Fruit fly (Drosophila melanogaster) whole organism, prepupa: Measurements from ENCODE around the gene CG17646.

ENCODE experiments used
- CG10631 ChIP-seq: fragments of 200-800 bp; sonication (Bioruptor generic); optimal IDR thresholded peaks from 2 replicates; lab custom pipeline; 2016; ENCODE audit warnings: missing biosample characterization, missing genetic modification characterization
- CG11294 ChIP-seq: fragments of 200-800 bp; sonication (Bioruptor generic); IDR thresholded peaks from 2 replicates; pipeline ENCODE4 v1.3.6; 2022; ENCODE audit warnings: missing biosample characterization, missing genetic modification characterization
- CG11762 ChIP-seq: fragments of 200-800 bp; sonication (Bioruptor generic); optimal IDR thresholded peaks from 3 replicates; lab custom pipeline; 2016; ENCODE audit warnings: missing biosample characterization, missing genetic modification characterization; ENCODE audit not compliant: insufficient read depth
- CG11902 ChIP-seq: fragments of 200-800 bp; sonication (Bioruptor generic); optimal IDR thresholded peaks from 3 replicates; lab custom pipeline; 2016; ENCODE audit warnings: missing biosample characterization, missing genetic modification characterization
- CG15336 ChIP-seq: fragments of 200-800 bp; sonication (Bioruptor generic); IDR thresholded peaks from 2 replicates; pipeline ENCODE4 v1.3.6; 2022; ENCODE audit warnings: missing biosample characterization, missing genetic modification characterization
- CG1621 ChIP-seq: fragments of 200-800 bp; sonication (Bioruptor generic); optimal IDR thresholded peaks from 3 replicates; lab custom pipeline; 2018; ENCODE audit warnings: missing biosample characterization, mild to moderate bottlenecking, missing genetic modification characterization
- CG16779 ChIP-seq: fragments of 200-800 bp; sonication (Bioruptor generic); optimal IDR thresholded peaks from 3 replicates; lab custom pipeline; 2017; ENCODE audit warnings: missing biosample characterization, mild to moderate bottlenecking, missing genetic modification characterization
- CG3032 ChIP-seq: fragments of 200-800 bp; optimal IDR thresholded peaks from 2 replicates; lab custom pipeline; 2019; ENCODE audit warnings: missing biosample characterization, mild to moderate bottlenecking, missing genetic modification characterization, moderate library complexity
- CG32006 ChIP-seq: fragments of 200-800 bp; sonication (Bioruptor generic); optimal IDR thresholded peaks from 3 replicates; lab custom pipeline; 2017; ENCODE audit warnings: missing biosample characterization, mild to moderate bottlenecking, missing genetic modification characterization
- CG34406 ChIP-seq: fragments of 200-800 bp; sonication (Bioruptor generic); optimal IDR thresholded peaks from 3 replicates; lab custom pipeline; 2016; ENCODE audit warnings: missing biosample characterization, missing genetic modification characterization
- CG3919 ChIP-seq: fragments of 200-800 bp; sonication (Bioruptor generic); optimal IDR thresholded peaks from 3 replicates; lab custom pipeline; 2016; ENCODE audit warnings: missing biosample characterization, missing genetic modification characterization
- CG4318 ChIP-seq: fragments of 200-800 bp; sonication (Bioruptor generic); optimal IDR thresholded peaks from 3 replicates; lab custom pipeline; 2017; ENCODE audit warnings: missing biosample characterization, mild to moderate bottlenecking, missing genetic modification characterization
- CG6163 ChIP-seq: fragments of 200-800 bp; sonication (Bioruptor generic); IDR thresholded peaks from 3 replicates; pipeline ENCODE4 v1.3.6; 2022; ENCODE audit warnings: missing biosample characterization, missing genetic modification characterization
- CG6808 ChIP-seq: fragments of 200-800 bp; sonication (Bioruptor generic); optimal IDR thresholded peaks from 3 replicates; lab custom pipeline; 2017; ENCODE audit warnings: missing biosample characterization, missing genetic modification characterization, mild to moderate bottlenecking, moderate library complexity, missing genetic modification reagents
- CG6854 ChIP-seq: fragments of 200-800 bp; sonication (Bioruptor generic); optimal IDR thresholded peaks from 2 replicates; lab custom pipeline; 2017; ENCODE audit warnings: missing biosample characterization, mild to moderate bottlenecking, missing genetic modification characterization
- CG8119 ChIP-seq: fragments of 200-800 bp; sonication (Bioruptor generic); IDR thresholded peaks from 3 replicates; pipeline ENCODE4 v1.3.6; 2022; ENCODE audit warnings: missing biosample characterization, missing genetic modification characterization
- CG8319 ChIP-seq: fragments of 200-800 bp; sonication (Bioruptor generic); optimal IDR thresholded peaks from 3 replicates; lab custom pipeline; 2016; ENCODE audit warnings: missing biosample characterization, missing genetic modification characterization
- CG8632 ChIP-seq: fragments of 200-800 bp; sonication (Bioruptor generic); optimal IDR thresholded peaks from 3 replicates; lab custom pipeline; 2016; ENCODE audit warnings: missing biosample characterization, missing genetic modification characterization
- Eip75B ChIP-seq: fragments of 200-800 bp; sonication (Bioruptor generic); optimal IDR thresholded peaks from 3 replicates; lab custom pipeline; 2016; ENCODE audit warnings: missing biosample characterization, missing genetic modification characterization
- Eip78C ChIP-seq: fragments of 200-800 bp; sonication (Bioruptor generic); peaks from one replicate; lab custom pipeline; 2016; ENCODE audit warnings: missing biosample characterization, missing genetic modification characterization
- Ets96B ChIP-seq: fragments of 200-800 bp; optimal IDR thresholded peaks from 2 replicates; lab custom pipeline; 2019; ENCODE audit warnings: missing biosample characterization, mild to moderate bottlenecking, missing genetic modification characterization, moderate library complexity
- Lpt ChIP-seq: fragments of 200-800 bp; sonication (Bioruptor generic); optimal IDR thresholded peaks from 3 replicates; lab custom pipeline; 2016; ENCODE audit warnings: missing biosample characterization, missing genetic modification characterization
- Met ChIP-seq: fragments of 200-800 bp; sonication (Bioruptor generic); optimal IDR thresholded peaks from 3 replicates; lab custom pipeline; 2016; ENCODE audit warnings: missing biosample characterization, missing genetic modification characterization
- Smox ChIP-seq: fragments of 200-800 bp; sonication (Bioruptor generic); optimal IDR thresholded peaks from 3 replicates; lab custom pipeline; 2016; ENCODE audit warnings: missing biosample characterization, missing genetic modification characterization
- Sox14 ChIP-seq: fragments of 200-800 bp; sonication (Bioruptor generic); optimal IDR thresholded peaks from 3 replicates; lab custom pipeline; 2016; ENCODE audit warnings: missing biosample characterization, missing genetic modification characterization
- Sox15 ChIP-seq: fragments of 200-800 bp; sonication (Bioruptor generic); optimal IDR thresholded peaks from 3 replicates; lab custom pipeline; 2016; ENCODE audit warnings: missing biosample characterization, missing genetic modification characterization
- achi ChIP-seq: fragments of 200-800 bp; sonication (Bioruptor generic); optimal IDR thresholded peaks from 3 replicates; lab custom pipeline; 2016; ENCODE audit warnings: missing biosample characterization, missing genetic modification characterization
- acj6 ChIP-seq: fragments of 200-800 bp; sonication (Bioruptor generic); optimal IDR thresholded peaks from 3 replicates; lab custom pipeline; 2016; ENCODE audit warnings: missing biosample characterization, missing genetic modification characterization
- dac ChIP-seq: fragments of 200-800 bp; sonication (Bioruptor generic); optimal IDR thresholded peaks from 2 replicates; lab custom pipeline; 2017; ENCODE audit warnings: missing biosample characterization, mild to moderate bottlenecking, missing genetic modification characterization
- eg ChIP-seq: fragments of 200-800 bp; sonication (Bioruptor generic); IDR thresholded peaks from 3 replicates; pipeline ENCODE4 v1.3.6; 2022; ENCODE audit warnings: missing biosample characterization, missing genetic modification characterization
- esn ChIP-seq: fragments of 200-800 bp; sonication (Bioruptor generic); optimal IDR thresholded peaks from 2 replicates; lab custom pipeline; 2016; ENCODE audit warnings: missing biosample characterization, mild to moderate bottlenecking, missing genetic modification characterization, moderate library complexity
- fd59A ChIP-seq: fragments of 200-800 bp; sonication (Bioruptor generic); optimal IDR thresholded peaks from 2 replicates; lab custom pipeline; 2017; ENCODE audit warnings: missing biosample characterization, mild to moderate bottlenecking, missing genetic modification characterization, missing genetic modification reagents
- fd85E ChIP-seq: fragments of 200-800 bp; sonication (Bioruptor generic); optimal IDR thresholded peaks from 3 replicates; lab custom pipeline; 2016; ENCODE audit warnings: missing biosample characterization, missing genetic modification characterization
- fkh ChIP-seq: fragments of 200-800 bp; sonication (Bioruptor generic); optimal IDR thresholded peaks from 3 replicates; lab custom pipeline; 2017; ENCODE audit warnings: missing biosample characterization, mild to moderate bottlenecking, missing genetic modification characterization, moderate library complexity
- lz ChIP-seq: fragments of 200-800 bp; sonication (Bioruptor generic); optimal IDR thresholded peaks from 3 replicates; lab custom pipeline; 2016; ENCODE audit warnings: missing biosample characterization, missing genetic modification characterization
- pdm3 ChIP-seq: fragments of 200-800 bp; sonication (Bioruptor generic); optimal IDR thresholded peaks from 3 replicates; lab custom pipeline; 2016; ENCODE audit warnings: missing biosample characterization, missing genetic modification characterization
- spab ChIP-seq: fragments of 200-800 bp; sonication (Bioruptor generic); optimal IDR thresholded peaks from 2 replicates; lab custom pipeline; 2017; ENCODE audit warnings: missing biosample characterization, mild to moderate bottlenecking, missing genetic modification characterization, missing genetic modification reagents
- svp ChIP-seq: fragments of 200-800 bp; sonication (Bioruptor generic); peaks from one replicate; lab custom pipeline; 2016; ENCODE audit warnings: missing biosample characterization, missing genetic modification characterization
- topi ChIP-seq: fragments of 200-800 bp; sonication (Bioruptor generic); optimal IDR thresholded peaks from 3 replicates; lab custom pipeline; 2016; ENCODE audit warnings: missing biosample characterization, missing genetic modification characterization
- vri ChIP-seq: fragments of 200-800 bp; sonication (Bioruptor generic); optimal IDR thresholded peaks from 3 replicates; lab custom pipeline; 2016; ENCODE audit warnings: missing biosample characterization, mild to moderate bottlenecking, missing genetic modification characterization

The CG17646 gene

DNA sequence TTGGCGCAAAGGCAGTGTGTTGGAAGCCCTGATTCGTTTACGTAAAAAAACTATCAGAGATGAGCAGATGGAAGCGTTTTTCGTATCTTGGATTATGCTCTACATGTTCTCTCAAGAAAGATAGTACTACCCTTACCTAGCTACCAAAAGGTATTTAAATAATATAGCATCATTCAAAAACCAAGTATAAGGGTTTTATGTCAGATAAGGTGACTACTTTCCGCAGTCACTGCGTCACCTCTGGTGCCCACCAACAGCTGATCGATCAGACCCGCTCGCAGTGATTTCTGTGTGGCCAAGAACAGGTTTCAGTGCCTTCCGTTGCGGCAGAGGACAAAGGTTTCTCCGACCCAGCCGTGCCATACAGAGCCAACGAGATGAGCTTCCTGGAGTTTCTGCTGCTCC lies 2.7 kb upstream of the CG17646 start, which contains the start of the genes Eno and CG31937 (continued):
- TF ChIP-seq esn (GFP tag; lab: Kevin White, UChicago) = peak; percentile 74
- TF ChIP-seq fkh (GFP tag; lab: Kevin White, UChicago) = no peak
- peak; percentile 39; the same call in 1 of the 3 replicates for TF ChIP-seq CG6163
- peak; percentile 67 for TF ChIP-seq CG8119 (GFP tag; lab: Robert Waterston, UW)
- TF ChIP-seq pdm3 (GFP tag; lab: Kevin White, UChicago) = peak; percentile 76
- peak; percentile 43 for TF ChIP-seq Eip75B (GFP tag; lab: Kevin White, UChicago)
- peak; percentile 41 for TF ChIP-seq CG4318 (GFP tag; lab: Kevin White, UChicago)
- peak; percentile 81 for TF ChIP-seq Sox14 (GFP tag; lab: Kevin White, UChicago)
- TF ChIP-seq CG16779 (tag; lab: Kevin White, UChicago) = peak; percentile 16
- no peak for TF ChIP-seq spab (GFP tag; lab: Kevin White, UChicago)
- peak; percentile 44 for TF ChIP-seq acj6 (GFP tag; lab: Kevin White, UChicago)
- TF ChIP-seq dac (GFP tag; lab: Kevin White, UChicago) = peak; percentile 73
- peak; percentile 15 for TF ChIP-seq Ets96B
- TF ChIP-seq CG3032 (tag; lab: Kevin White, UChicago) = peak; percentile 54
- TF ChIP-seq CG8319 (GFP tag; lab: Kevin White, UChicago) = no peak
- TF ChIP-seq CG8632 (GFP tag; lab: Kevin White, UChicago) = no peak
- TF ChIP-seq Met = peak; percentile 48
- peak; percentile 41 for TF ChIP-seq CG1621 (tag; lab: Kevin White, UChicago)
- TF ChIP-seq Smox (GFP tag; lab: Kevin White, UChicago) = peak; percentile 29
- TF ChIP-seq CG11762 (GFP tag; lab: Kevin White, UChicago) = peak; percentile 34
- TF ChIP-seq CG11294 (GFP tag; lab: Robert Waterston, UW) = no peak
- TF ChIP-seq CG34406 = peak; percentile 19
- peak; percentile 42 for TF ChIP-seq CG6808 (GFP tag; lab: Kevin White, UChicago)
- peak; percentile 61 for TF ChIP-seq CG15336
- peak; percentile 54 for TF ChIP-seq CG10631 (GFP tag; lab: Kevin White, UChicago)
- TF ChIP-seq, all 60 proteins: peak for 49

DNA sequence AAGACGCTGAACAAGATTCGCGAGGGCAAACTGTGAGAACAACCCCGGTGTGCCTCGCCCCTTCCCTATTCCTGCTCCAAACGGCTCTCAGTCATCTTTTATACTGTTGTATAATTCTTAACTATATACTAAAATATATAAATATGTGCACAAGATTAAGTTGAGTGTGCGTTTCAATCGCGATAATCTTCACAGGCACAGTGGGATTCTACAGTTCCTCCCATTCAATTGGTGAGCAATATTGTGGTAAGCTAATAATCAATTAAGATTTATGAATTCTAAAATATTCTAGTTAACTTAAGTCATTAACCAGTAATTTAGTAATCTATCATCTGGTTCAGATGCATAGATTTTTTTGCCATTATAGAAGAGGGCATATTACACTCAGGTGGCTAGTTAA lies 1.4 kb upstream of the CG17646 start:
- TF ChIP-seq Eip78C = peak; percentile 57
- TF ChIP-seq svp (GFP tag; lab: Kevin White, UChicago) = peak; percentile 29
- peak; percentile 38 for TF ChIP-seq vri (GFP tag; lab: Kevin White, UChicago)
- TF ChIP-seq lz (GFP tag; lab: Kevin White, UChicago) = no peak
- TF ChIP-seq fkh (GFP tag; lab: Kevin White, UChicago) = peak; percentile 17

DNA sequence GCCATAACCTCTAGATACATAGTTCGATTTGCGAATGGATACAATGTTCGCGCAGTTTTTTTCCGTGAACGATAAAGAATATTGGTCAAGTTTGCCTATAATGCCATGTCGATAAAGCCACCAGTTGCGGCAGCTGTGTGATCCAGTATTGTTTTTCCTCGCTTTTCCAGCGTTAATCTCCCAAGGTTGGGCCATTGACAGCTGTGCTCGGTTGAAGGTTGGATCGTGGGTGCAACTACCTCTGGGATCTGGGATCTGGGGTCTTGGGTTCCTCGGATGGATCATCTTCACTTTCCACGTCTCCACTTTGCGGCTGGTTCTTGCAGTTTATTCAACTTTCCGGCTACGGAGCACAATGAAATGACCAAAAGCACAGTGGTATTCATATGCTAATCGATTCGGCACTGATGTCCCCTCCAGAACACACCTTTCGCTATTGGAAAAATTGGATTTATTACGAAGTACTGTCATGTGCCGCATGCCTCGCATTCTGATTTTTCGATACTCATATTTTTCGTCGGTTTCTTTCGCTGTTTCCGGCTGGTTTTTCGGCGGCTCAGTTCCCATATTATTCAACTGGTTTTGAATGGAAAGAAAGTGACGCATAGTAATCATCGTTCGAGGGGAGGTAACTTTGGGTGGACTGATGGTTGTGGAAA lies 960 bp downstream of the CG17646 start:
- no peak for TF ChIP-seq fkh (GFP tag; lab: Kevin White, UChicago)
- no peak for TF ChIP-seq CG10631 (GFP tag; lab: Kevin White, UChicago)
- TF ChIP-seq CG8632 (GFP tag; lab: Kevin White, UChicago) = no peak
- TF ChIP-seq Sox15 = no peak
- no peak for TF ChIP-seq CG32006 (GFP tag; lab: Kevin White, UChicago)
- peak; percentile 50; the same call in 2 of the 3 replicates for TF ChIP-seq CG6163

DNA sequence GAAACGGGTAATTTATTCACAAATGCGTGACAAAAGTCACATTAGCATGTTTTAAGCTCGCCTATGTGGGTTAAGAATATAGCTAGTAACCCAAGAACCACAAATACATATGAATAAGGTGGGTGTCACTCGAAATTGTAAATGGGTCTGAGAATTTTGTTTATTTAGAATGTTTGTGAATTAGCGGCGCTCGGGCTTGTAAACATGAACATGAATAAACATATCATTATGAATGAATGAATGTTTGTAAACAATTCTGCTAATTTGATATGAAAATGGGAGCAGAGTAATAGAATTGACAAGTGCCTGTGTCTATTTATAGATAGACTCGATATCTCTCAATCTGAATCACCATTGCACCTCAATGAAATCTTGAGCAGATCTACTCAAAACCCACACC lies 2.8 kb downstream of the CG17646 start:
- TF ChIP-seq Eip78C (no peak), CG8319 (GFP tag; lab: Kevin White, UChicago) (no peak), Sox14 (GFP tag; lab: Kevin White, UChicago) (no peak), fkh (GFP tag; lab: Kevin White, UChicago) (peak; percentile 64)

DNA sequence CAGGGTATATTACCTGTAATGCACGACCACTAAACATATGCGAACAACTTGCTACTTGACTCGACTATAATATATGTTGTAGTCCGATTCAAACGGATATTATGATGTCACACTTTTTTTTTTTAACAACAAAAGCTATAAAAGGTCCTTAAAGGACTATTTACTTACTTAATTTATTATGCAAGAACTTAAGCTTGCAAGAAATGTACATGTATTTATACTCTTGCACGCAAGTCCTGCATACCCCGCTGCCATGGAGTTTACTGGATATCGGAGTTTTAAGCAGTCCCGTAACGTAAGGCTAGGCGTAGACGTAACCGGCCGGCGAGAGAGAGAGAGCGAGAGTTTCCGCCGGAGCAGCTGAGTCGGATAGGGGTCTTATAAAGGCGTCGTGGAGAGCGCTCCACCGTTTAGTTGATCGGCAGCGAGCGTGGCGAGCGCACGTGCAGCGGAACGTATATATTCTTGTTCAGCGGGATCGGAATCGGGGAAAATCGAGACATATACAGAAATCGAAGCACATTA lies 4.8 kb downstream of the CG17646 start:
- peak; percentile 72 for TF ChIP-seq CG11902 (GFP tag; lab: Kevin White, UChicago)
- TF ChIP-seq Lpt (GFP tag; lab: Kevin White, UChicago) = peak; percentile 95
- TF ChIP-seq spab (GFP tag; lab: Kevin White, UChicago) = peak; percentile 65
- TF ChIP-seq Sox14 (GFP tag; lab: Kevin White, UChicago) = peak; percentile 92
- peak; percentile 99 for TF ChIP-seq CG32006 (GFP tag; lab: Kevin White, UChicago)
- TF ChIP-seq fd85E (GFP tag; lab: Kevin White, UChicago) = peak; percentile 60
- TF ChIP-seq eg (GFP tag; lab: Robert Waterston, UW) = peak; percentile 94
- TF ChIP-seq acj6 (GFP tag; lab: Kevin White, UChicago) = peak; percentile 92
- TF ChIP-seq CG6854 (GFP tag; lab: Kevin White, UChicago) = no peak
- peak; percentile 90 for TF ChIP-seq Eip75B (GFP tag; lab: Kevin White, UChicago)
- TF ChIP-seq dac (GFP tag; lab: Kevin White, UChicago) = peak; percentile 96
- peak; percentile 94 for TF ChIP-seq achi (GFP tag; lab: Kevin White, UChicago)
- peak; percentile 82 for TF ChIP-seq CG8632 (GFP tag; lab: Kevin White, UChicago)
- TF ChIP-seq CG6163 = peak; percentile 88
- TF ChIP-seq fd59A (GFP tag; lab: Kevin White, UChicago) = peak; percentile 47
- TF ChIP-seq CG8319 (GFP tag; lab: Kevin White, UChicago) = peak; percentile 83
- peak; percentile 74 for TF ChIP-seq topi
- TF ChIP-seq CG15336 = peak; percentile 97
- TF ChIP-seq Ets96B = peak; percentile 80
- peak; percentile 93 for TF ChIP-seq CG3919 (GFP tag; lab: Kevin White, UChicago)
